Worm (Caenorhabditis elegans): Measurements from ENCODE around the gene acs-2.

Gene acs-2

DNA sequence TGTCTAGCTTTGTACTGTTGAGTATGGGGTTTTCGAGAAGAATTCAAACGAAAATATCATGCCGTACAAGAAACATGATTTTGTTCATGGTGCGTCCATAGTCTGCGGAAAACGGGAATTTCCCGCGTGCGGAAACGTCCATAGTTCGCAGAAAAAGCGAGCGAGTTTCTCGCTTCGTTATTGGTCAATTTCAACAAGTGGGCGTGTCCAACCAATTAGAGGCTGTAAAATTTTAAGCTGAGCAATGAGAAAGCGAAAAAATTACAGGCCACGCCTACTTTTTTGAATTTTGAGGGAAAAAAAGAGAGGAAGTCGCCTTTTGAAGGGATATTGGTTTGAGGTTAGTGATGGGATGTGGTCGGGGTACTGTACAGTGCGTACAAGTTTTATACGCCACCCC lies 14.2 kb downstream of the acs-2 start:
- TF ChIP-seq nfyb-1 (GFP tag; IDR thresholded peaks at IDR 0.05): peak; percentile 80

DNA sequence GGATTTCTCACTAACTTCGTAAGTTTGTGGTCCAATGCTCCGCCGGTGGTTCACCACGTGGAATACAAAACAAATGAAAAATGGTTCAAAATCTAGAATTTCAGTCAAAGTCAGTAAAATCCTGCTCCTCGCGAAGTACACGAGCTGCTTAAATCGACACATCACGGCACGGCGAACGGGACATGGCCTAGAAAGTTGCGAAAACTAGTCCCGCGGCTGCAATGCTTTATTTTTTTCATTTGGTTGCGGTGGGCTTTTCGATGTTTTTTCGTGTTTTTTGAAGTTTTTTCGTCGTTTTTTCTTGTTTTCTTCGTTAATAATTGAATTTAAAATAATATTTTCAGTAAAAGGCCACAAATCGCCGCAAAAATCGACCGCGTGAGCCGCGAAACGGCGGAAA lies 18.6 kb downstream of the acs-2 start:
- TF ChIP-seq dox-1 (GFP tag; IDR thresholded peaks at IDR 0.05) (peak; percentile 18; the same call in 1 of the 2 replicates), hmg-1.2 (GFP tag; IDR thresholded peaks at IDR 0.05) (peak; percentile 71)

- TF ChIP-seq chd-7 (tag; optimal IDR thresholded peaks at IDR 0.05) (peak; percentile 25), F33H1.4 (GFP tag; IDR thresholded peaks at IDR 0.05) (peak; percentile 71), him-1 (tag; optimal IDR thresholded peaks at IDR 0.05) (peak; percentile 7), lin-26 (GFP tag; IDR thresholded peaks at IDR 0.05) (peak; percentile 72; the same call in 1 of the 2 replicates), madf-10 (tag; optimal IDR thresholded peaks at IDR 0.05) (peak; percentile 68), ztf-18 (tag; optimal IDR thresholded peaks at IDR 0.05) (peak; percentile 42), K11D2.4 (GFP tag; IDR thresholded peaks at IDR 0.05) (peak; percentile 91), lin-54 (GFP tag; optimal IDR thresholded peaks at IDR 0.05) (peak; percentile 79), madf-8 (GFP tag; conservative IDR thresholded peaks at IDR 0.05) (peak; percentile 40; the same call in 1 of the 2 replicates), nhr-80 (tag; optimal IDR thresholded peaks at IDR 0.05) (peak; percentile 75), ceh-91 (GFP tag; IDR thresholded peaks at IDR 0.05) (peak; percentile 59; the same call in 1 of the 2 replicates), tlf-1 (GFP tag; optimal IDR thresholded peaks at IDR 0.05) (peak; percentile 81), bed-2 (GFP tag; IDR thresholded peaks at IDR 0.05) (peak; percentile 90; the same call in 1 of the 2 replicates), B0336.3 (GFP tag; IDR thresholded peaks at IDR 0.05) (peak; percentile 77; the same call in 1 of the 2 replicates), akir-1 (GFP tag; optimal IDR thresholded peaks at IDR 0.05) (peak; percentile 18), ekl-4 (GFP tag; IDR thresholded peaks at IDR 0.05) (peak; percentile 51; the same call in 1 of the 2 replicates), gei-17 (GFP tag; optimal IDR thresholded peaks at IDR 0.05) (peak; percentile 25), Y79H2A.3 (GFP tag; conservative IDR thresholded peaks at IDR 0.05) (peak; percentile 45), madf-3 (GFP tag; IDR thresholded peaks at IDR 0.05) (peak; percentile 69; the same call in 1 of the 2 replicates), let-607 (tag; optimal IDR thresholded peaks at IDR 0.05) (peak; percentile 51 to 85), nhr-90 (tag; optimal IDR thresholded peaks at IDR 0.05) (peak; percentile 34), lsl-1 (GFP tag; optimal IDR thresholded peaks at IDR 0.05) (peak; percentile 42), rec-8 (tag; optimal IDR thresholded peaks at IDR 0.05) (peak; percentile 26 to 55), Y53G8AR.9 (GFP tag; conservative IDR thresholded peaks at IDR 0.05) (peak; percentile 91), nfyb-1 (GFP tag; IDR thresholded peaks at IDR 0.05) (peak; percentile 92), mcd-1 (GFP tag; IDR thresholded peaks at IDR 0.05) (peak; percentile 93), atf-7 (tag; optimal IDR thresholded peaks at IDR 0.05) (peak; percentile 79), aptf-2 (GFP tag; conservative IDR thresholded peaks at IDR 0.05) (peak; percentile 64; the same call in 1 of the 2 replicates), let-526 (GFP tag; IDR thresholded peaks at IDR 0.05) (peak; percentile 71; the same call in 1 of the 2 replicates), attf-3 (GFP tag; conservative IDR thresholded peaks at IDR 0.05) (peak; percentile 88), tbp1 (GFP tag; optimal IDR thresholded peaks at IDR 0.05) (peak; percentile 47), ztf-28 (GFP tag; IDR thresholded peaks at IDR 0.05) (peak; percentile 90), hmg-20 (GFP tag; IDR thresholded peaks at IDR 0.05) (peak; percentile 44; the same call in 1 of the 2 replicates), attf-5 (GFP tag; optimal IDR thresholded peaks at IDR 0.05) (peak; percentile 81), ZK185.1 (tag; optimal IDR thresholded peaks at IDR 0.05; ENCODE audit: poor library complexity, severe bottlenecking) (peak; percentile 61), F22D6.2 (tag; optimal IDR thresholded peaks at IDR 0.05) (peak; percentile 55), attf-6 (GFP tag; IDR thresholded peaks at IDR 0.05) (peak; percentile 48; the same call in 1 of the 2 replicates), somi-1 (GFP tag; optimal IDR thresholded peaks at IDR 0.05) (peak; percentile 38), Y95B8A.8 (GFP tag; IDR thresholded peaks at IDR 0.05) (peak; percentile 79), dox-1 (GFP tag; IDR thresholded peaks at IDR 0.05) (peak; percentile 95), hsf-1 (GFP tag; IDR thresholded peaks at IDR 0.05) (peak; percentile 65), ztf-26 (tag; optimal IDR thresholded peaks at IDR 0.05) (peak; percentile 44)
These were observed 23.0 kb downstream of the acs-2 start, which contains the start of gene F28F8.7 for ce11 chrV:15590183-15590667. Gene F28F8.7, minus strand, starts transcription at chrV:15590617.
